Fruit fly (Drosophila melanogaster): ENCODE data around the gene E23.
A peak's percentile ranks its signal among the peaks of the same experiment; 100 is the strongest.

dm6 chr2L:3345763-3346482 lies 8.7 kb downstream of the E23 start:
- TF ChIP-seq fd96Ca (GFP tag; IDR thresholded peaks at IDR 0.05) (peak; percentile 83), Ets98B (GFP tag; IDR thresholded peaks at IDR 0.05) (peak; percentile 83), Pif1B (GFP tag; optimal IDR thresholded peaks at IDR 0.05) (peak; percentile 83), Snoo (tag; optimal IDR thresholded peaks at IDR 0.05) (peak; percentile 78), CG4496 (GFP tag; IDR thresholded peaks at IDR 0.05) (peak; percentile 87)

All from whole organism, pupa.